Fruit fly (Drosophila melanogaster) whole organism, wandering third instar larva: ENCODE results near the gene Cpr97Eb.

Source experiments
- Abd-B ChIP-seq: fragments of >200 bp; optimal IDR thresholded peaks from 2 replicates; lab custom pipeline; 2017; ENCODE audit warnings: missing biosample characterization, missing genetic modification characterization
- Hr78 ChIP-seq: fragments of >200 bp; optimal IDR thresholded peaks from 2 replicates; lab custom pipeline; 2017; ENCODE audit warnings: missing biosample characterization, missing genetic modification characterization
- Mio ChIP-seq: sonication (Bioruptor generic); optimal IDR thresholded peaks from 2 replicates; lab custom pipeline; 2016; ENCODE audit warnings: missing biosample characterization, missing genetic modification characterization
- Myc ChIP-seq: fragments of >200 bp; optimal IDR thresholded peaks from 2 replicates; lab custom pipeline; 2017
- OdsH ChIP-seq: fragments of 200-800 bp; sonication (Bioruptor generic); optimal IDR thresholded peaks from 2 replicates; lab custom pipeline; 2016; ENCODE audit warnings: missing biosample characterization, mild to moderate bottlenecking, missing genetic modification characterization
- Rel ChIP-seq, 2 experiments: fragments of 200-800 bp; sonication (Bioruptor generic) in 1 of 2; optimal IDR thresholded peaks; 2 replicates in 1 of 2; 3 replicates in 1 of 2; lab custom pipeline; 2016 to 2019; ENCODE audit warnings: mild to moderate bottlenecking in 2 of 2, missing biosample characterization in 2 of 2, missing genetic modification characterization in 2 of 2, moderate library complexity in 1 of 2
- ey ChIP-seq: fragments of 200-800 bp; sonication (Bioruptor generic); optimal IDR thresholded peaks from 2 replicates; lab custom pipeline; 2016; ENCODE audit warnings: missing biosample characterization, missing genetic modification characterization
- h ChIP-seq: fragments of 200-800 bp; sonication (Bioruptor generic); optimal IDR thresholded peaks from 3 replicates; lab custom pipeline; 2016; ENCODE audit warnings: missing biosample characterization, mild to moderate bottlenecking, missing genetic modification characterization
- pan ChIP-seq: fragments of >200 bp; optimal IDR thresholded peaks from 2 replicates; lab custom pipeline; 2017
- psq ChIP-seq: fragments of 200-800 bp; sonication (Bioruptor generic); optimal IDR thresholded peaks from 3 replicates; lab custom pipeline; 2017; ENCODE audit warnings: missing biosample characterization, mild to moderate bottlenecking, missing genetic modification characterization, moderate library complexity
- rgr ChIP-seq: fragments of 200-800 bp; sonication (Bioruptor generic); optimal IDR thresholded peaks from 3 replicates; lab custom pipeline; 2016; ENCODE audit warnings: missing biosample characterization, mild to moderate bottlenecking, missing genetic modification characterization
- usp ChIP-seq: fragments of >200 bp; optimal IDR thresholded peaks from 2 replicates; lab custom pipeline; 2017; ENCODE audit warnings: missing biosample characterization, missing genetic modification characterization
- woc ChIP-seq: sonication (Bioruptor generic); optimal IDR thresholded peaks from 2 replicates; lab custom pipeline; 2016; ENCODE audit warnings: missing biosample characterization, mild to moderate bottlenecking, missing genetic modification characterization

DNA sequence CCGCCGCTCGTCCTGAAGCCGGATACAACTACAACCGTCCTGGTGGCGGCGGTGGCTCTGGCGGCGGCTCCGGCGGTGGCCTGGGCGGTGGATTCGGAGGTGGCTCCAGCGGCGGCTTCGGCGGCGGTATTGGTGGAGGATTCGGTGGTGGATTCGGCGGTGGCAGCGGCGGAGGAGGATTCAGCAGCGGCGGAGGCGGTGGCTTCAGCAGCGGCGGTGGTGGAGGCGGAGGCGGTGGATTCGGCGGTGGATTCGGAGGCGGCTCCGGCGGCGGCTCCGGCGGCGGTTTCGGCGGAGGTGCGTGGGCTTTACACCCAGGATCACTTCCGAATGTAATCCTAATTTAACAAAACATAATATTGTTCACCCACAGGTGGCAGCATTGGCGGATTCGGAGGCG, 41.4 kb downstream of the Cpr97Eb start:
- TF ChIP-seq OdsH (GFP tag; lab: Kevin White, UChicago) (no peak), woc (GFP tag; lab: Kevin White, UChicago) (no peak), Mio (GFP tag; lab: Kevin White, UChicago) (no peak), Abd-B (GFP tag; lab: Kevin White, UChicago) (no peak), Rel (GFP tag; optimal IDR thresholded peaks at IDR 0.05; lab: Kevin White, UChicago) (no peak), Rel (tag; optimal IDR thresholded peaks at IDR 0.05; lab: Kevin White, UChicago) (no peak), pan (lab: Kevin White, UChicago) (no peak), psq (GFP tag; lab: Kevin White, UChicago) (no peak), h (GFP tag; lab: Kevin White, UChicago) (no peak), Hr78 (GFP tag; lab: Kevin White, UChicago) (no peak), usp (no peak), ey (GFP tag; lab: Kevin White, UChicago) (no peak), rgr (no peak), Myc (no peak)
